Fruit fly (Drosophila melanogaster) whole organism, embryonic: ENCODE data around the gene CG5793.

ENCODE experiments used
- Ada2b ChIP-seq: fragments of 200-800 bp; sonication (Bioruptor generic); IDR thresholded peaks from 2 replicates; pipeline ENCODE4 v1.3.6; 2022; ENCODE audit warnings: missing biosample characterization, missing genetic modification characterization
- Asciz ChIP-seq: fragments of 200-800 bp; sonication (Bioruptor generic); optimal IDR thresholded peaks from 2 replicates; lab custom pipeline; 2017; ENCODE audit warnings: missing biosample characterization, mild to moderate bottlenecking, missing genetic modification characterization, missing genetic modification reagents
- Blimp-1 ChIP-seq: fragments of 200-800 bp; sonication (Bioruptor generic); optimal IDR thresholded peaks from 3 replicates; lab custom pipeline; 2018; ENCODE audit warnings: missing biosample characterization, missing genetic modification characterization, mild to moderate bottlenecking, moderate library complexity, missing genetic modification reagents
- CG10147 ChIP-seq: fragments of 200-800 bp; sonication (Bioruptor generic); optimal IDR thresholded peaks from 2 replicates; lab custom pipeline; 2019; ENCODE audit warnings: missing biosample characterization, mild to moderate bottlenecking, missing genetic modification characterization, moderate library complexity
- CG10209 ChIP-seq: fragments of 200-800 bp; sonication (Bioruptor generic); optimal IDR thresholded peaks from 3 replicates; lab custom pipeline; 2017; ENCODE audit warnings: missing biosample characterization, mild to moderate bottlenecking, missing genetic modification characterization, missing genetic modification reagents
- CG10543 ChIP-seq: fragments of 200-800 bp; sonication (Bioruptor generic); optimal IDR thresholded peaks from 3 replicates; lab custom pipeline; 2017; ENCODE audit warnings: missing biosample characterization, mild to moderate bottlenecking, missing genetic modification characterization, moderate library complexity
- CG11398 ChIP-seq: fragments of 200-800 bp; sonication (Bioruptor generic); optimal IDR thresholded peaks from 2 replicates; lab custom pipeline; 2016; ENCODE audit warnings: missing biosample characterization, missing genetic modification characterization
- CG12155 ChIP-seq: fragments of 200-800 bp; sonication (Bioruptor generic); optimal IDR thresholded peaks from 3 replicates; lab custom pipeline; 2016; ENCODE audit warnings: missing biosample characterization, missing genetic modification characterization
- CG15479 ChIP-seq: fragments of 200-800 bp; sonication (Bioruptor generic); optimal IDR thresholded peaks from 3 replicates; lab custom pipeline; 2019; ENCODE audit warnings: missing biosample characterization, mild to moderate bottlenecking, missing genetic modification characterization, moderate library complexity
- CG18262 ChIP-seq: fragments of 200-800 bp; optimal IDR thresholded peaks from 3 replicates; lab custom pipeline; 2019; ENCODE audit warnings: missing biosample characterization, mild to moderate bottlenecking, missing genetic modification characterization, moderate library complexity
- CG18476 ChIP-seq: fragments of 200-800 bp; sonication (Bioruptor generic); optimal IDR thresholded peaks from 2 replicates; lab custom pipeline; 2016; ENCODE audit warnings: missing biosample characterization, mild to moderate bottlenecking, missing genetic modification characterization
- CG2116 ChIP-seq: fragments of 200-800 bp; sonication (Bioruptor generic); optimal IDR thresholded peaks from 3 replicates; lab custom pipeline; 2018; ENCODE audit warnings: missing biosample characterization, mild to moderate bottlenecking, missing genetic modification characterization
- CG2199 ChIP-seq: fragments of 200-800 bp; sonication (Bioruptor generic); IDR thresholded peaks from 3 replicates; pipeline ENCODE4 v1.3.6; 2022; ENCODE audit warnings: missing biosample characterization, missing genetic modification characterization
- CG31224 ChIP-seq: fragments of 200-800 bp; sonication (Bioruptor generic); IDR thresholded peaks from 2 replicates; pipeline ENCODE4 v1.3.6; 2022; ENCODE audit warnings: missing biosample characterization, missing genetic modification characterization
- CG31365 ChIP-seq: fragments of 200-800 bp; sonication (Bioruptor generic); optimal IDR thresholded peaks from 2 replicates; lab custom pipeline; 2018; ENCODE audit warnings: missing biosample characterization, mild to moderate bottlenecking, missing genetic modification characterization
- CG32772 ChIP-seq: fragments of 200-800 bp; sonication (Bioruptor generic); IDR thresholded peaks from 2 replicates; pipeline ENCODE4 v1.3.6; 2022; ENCODE audit warnings: missing biosample characterization, missing genetic modification characterization
- CG6689 ChIP-seq: fragments of 200-800 bp; sonication (Bioruptor generic); IDR thresholded peaks from 2 replicates; pipeline ENCODE4 v1.3.6; 2022; ENCODE audit warnings: missing biosample characterization, missing genetic modification characterization
- CG6765 ChIP-seq: fragments of 200-800 bp; sonication (Bioruptor generic); optimal IDR thresholded peaks from 3 replicates; lab custom pipeline; 2017; ENCODE audit warnings: missing biosample characterization, mild to moderate bottlenecking, missing genetic modification characterization
- CG9215 ChIP-seq: fragments of 200-800 bp; sonication (Bioruptor generic); IDR thresholded peaks from 2 replicates; pipeline ENCODE4 v1.3.6; 2022; ENCODE audit warnings: missing biosample characterization, missing genetic modification characterization
- Deaf1 ChIP-seq: fragments of 200-800 bp; optimal IDR thresholded peaks from 3 replicates; lab custom pipeline; 2019; ENCODE audit warnings: missing biosample characterization, mild to moderate bottlenecking, missing genetic modification characterization, moderate library complexity
- Ets97D ChIP-seq: fragments of 200-800 bp; sonication (Bioruptor generic); optimal IDR thresholded peaks from 3 replicates; lab custom pipeline; 2016; ENCODE audit warnings: missing biosample characterization, missing genetic modification characterization
- Fer1 ChIP-seq: fragments of 200-800 bp; sonication (Bioruptor generic); optimal IDR thresholded peaks from 2 replicates; lab custom pipeline; 2017; ENCODE audit warnings: missing biosample characterization, mild to moderate bottlenecking, missing genetic modification characterization
- Kr ChIP-seq: fragments of 200-800 bp; sonication (Bioruptor generic); optimal IDR thresholded peaks from 2 replicates; lab custom pipeline; 2017; ENCODE audit warnings: missing biosample characterization, mild to moderate bottlenecking, missing genetic modification characterization
- Ptx1 ChIP-seq: fragments of 200-800 bp; sonication (Bioruptor generic); IDR thresholded peaks from 2 replicates; pipeline ENCODE4 v1.3.6; 2022; ENCODE audit warnings: missing biosample characterization, missing genetic modification characterization
- Six4 ChIP-seq: fragments of 200-800 bp; sonication (Bioruptor generic); optimal IDR thresholded peaks from 2 replicates; lab custom pipeline; 2016; ENCODE audit warnings: missing biosample characterization, missing genetic modification characterization
- Sox100B ChIP-seq: fragments of 200-800 bp; sonication (Bioruptor generic); optimal IDR thresholded peaks from 3 replicates; lab custom pipeline; 2018; ENCODE audit warnings: missing biosample characterization, mild to moderate bottlenecking, missing genetic modification characterization
- Taf1 ChIP-seq: fragments of 200-800 bp; sonication (Bioruptor generic); IDR thresholded peaks from 2 replicates; pipeline ENCODE4 v1.3.6; 2022; ENCODE audit warnings: missing biosample characterization, missing genetic modification characterization
- Tbp ChIP-seq: fragments of >200 bp; optimal IDR thresholded peaks from 2 replicates; lab custom pipeline; 2018; ENCODE audit warnings: missing biosample characterization, missing genetic modification characterization
- ase ChIP-seq: fragments of 200-800 bp; sonication (Bioruptor generic); IDR thresholded peaks from 3 replicates; pipeline ENCODE4 v1.3.6; 2022; ENCODE audit warnings: missing biosample characterization, missing genetic modification characterization
- az2 ChIP-seq: fragments of 200-800 bp; sonication (Bioruptor generic); optimal IDR thresholded peaks from 3 replicates; lab custom pipeline; 2016; ENCODE audit warnings: missing biosample characterization, missing genetic modification characterization
- bigmax ChIP-seq: fragments of 200-800 bp; sonication (Bioruptor generic); optimal IDR thresholded peaks from 2 replicates; lab custom pipeline; 2018; ENCODE audit warnings: missing biosample characterization, mild to moderate bottlenecking, missing genetic modification characterization
- chinmo ChIP-seq: fragments of 200-800 bp; sonication (Bioruptor generic); IDR thresholded peaks from 4 replicates; pipeline ENCODE4 v1.3.6; 2022; ENCODE audit warnings: missing biosample characterization, missing genetic modification characterization; ENCODE audit not compliant: partially characterized antibody
- chn ChIP-seq: fragments of 200-800 bp; sonication (Bioruptor generic); optimal IDR thresholded peaks from 2 replicates; lab custom pipeline; 2016; ENCODE audit warnings: missing biosample characterization, missing genetic modification characterization
- dan ChIP-seq: fragments of 200-800 bp; sonication (Bioruptor generic); IDR thresholded peaks from 2 replicates; pipeline ENCODE4 v1.3.6; 2022; ENCODE audit warnings: missing biosample characterization, missing genetic modification characterization
- dati ChIP-seq: fragments of 200-800 bp; sonication (Bioruptor generic); IDR thresholded peaks from 2 replicates; pipeline ENCODE4 v1.3.6; 2022; ENCODE audit warnings: missing biosample characterization, missing genetic modification characterization
- dimm ChIP-seq: fragments of 200-800 bp; sonication (Bioruptor generic); IDR thresholded peaks from 2 replicates; pipeline ENCODE4 v1.3.6; 2022; ENCODE audit warnings: missing biosample characterization, missing genetic modification characterization
- exex ChIP-seq: fragments of 200-800 bp; sonication (Bioruptor generic); optimal IDR thresholded peaks from 4 replicates; lab custom pipeline; 2018; ENCODE audit warnings: missing biosample characterization, mild to moderate bottlenecking, missing genetic modification characterization, moderate library complexity
- fru ChIP-seq: fragments of >200 bp; optimal IDR thresholded peaks from 2 replicates; lab custom pipeline; 2017
- ftz-f1 ChIP-seq: fragments of 200-800 bp; sonication (Bioruptor generic); optimal IDR thresholded peaks from 2 replicates; lab custom pipeline; 2016; ENCODE audit warnings: missing biosample characterization, missing genetic modification characterization
- gsb ChIP-seq: fragments of 200-800 bp; sonication (Bioruptor generic); IDR thresholded peaks from 2 replicates; pipeline ENCODE4 v1.3.6; 2022; ENCODE audit warnings: missing biosample characterization, missing genetic modification characterization
- kah ChIP-seq: fragments of 200-800 bp; sonication (Bioruptor generic); optimal IDR thresholded peaks from 2 replicates; lab custom pipeline; 2018; ENCODE audit warnings: missing biosample characterization, mild to moderate bottlenecking, missing genetic modification characterization
- lmd ChIP-seq: fragments of 200-800 bp; sonication (Bioruptor generic); IDR thresholded peaks from 2 replicates; pipeline ENCODE4 v1.3.6; 2022; ENCODE audit warnings: missing biosample characterization, missing genetic modification characterization
- lov ChIP-seq, 2 experiments: fragments of 200-800 bp in 1 of 2; fragments of >200 bp in 1 of 2; sonication (Bioruptor generic) in 1 of 2; IDR thresholded peaks in 1 of 2; optimal IDR thresholded peaks in 1 of 2; 2 replicates in 1 of 2; 3 replicates in 1 of 2; pipeline versions ENCODE4 v1.3.6 to Lab custom; 2017 to 2022; ENCODE audit warnings: missing biosample characterization in 1 of 2, missing genetic modification characterization in 1 of 2
- luna ChIP-seq: fragments of 200-800 bp; sonication (Bioruptor generic); optimal IDR thresholded peaks from 2 replicates; lab custom pipeline; 2016; ENCODE audit warnings: missing biosample characterization, missing genetic modification characterization
- nom ChIP-seq: fragments of 200-800 bp; sonication (Bioruptor generic); optimal IDR thresholded peaks from 2 replicates; lab custom pipeline; 2017; ENCODE audit warnings: missing biosample characterization, missing genetic modification characterization, mild to moderate bottlenecking, moderate library complexity, missing genetic modification reagents
- pzg ChIP-seq: fragments of 200-800 bp; sonication (Bioruptor generic); optimal IDR thresholded peaks from 3 replicates; lab custom pipeline; 2018; ENCODE audit warnings: missing biosample characterization, mild to moderate bottlenecking, missing genetic modification characterization, moderate library complexity
- shn ChIP-seq: fragments of 200-800 bp; sonication (Bioruptor generic); optimal IDR thresholded peaks from 3 replicates; lab custom pipeline; 2016; ENCODE audit warnings: missing biosample characterization, missing genetic modification characterization
- sima ChIP-seq: fragments of 200-800 bp; sonication (Bioruptor generic); optimal IDR thresholded peaks from 2 replicates; lab custom pipeline; 2016; ENCODE audit warnings: missing biosample characterization, missing genetic modification characterization
- ssp ChIP-seq: fragments of 200-800 bp; sonication (Bioruptor generic); IDR thresholded peaks from 2 replicates; pipeline ENCODE4 v1.3.6; 2022; ENCODE audit warnings: missing biosample characterization, missing genetic modification characterization
- vfl ChIP-seq: fragments of 200-800 bp; sonication (Bioruptor generic); optimal IDR thresholded peaks from 2 replicates; lab custom pipeline; 2016; ENCODE audit warnings: missing biosample characterization, missing genetic modification characterization

The CG5793 gene

DNA sequence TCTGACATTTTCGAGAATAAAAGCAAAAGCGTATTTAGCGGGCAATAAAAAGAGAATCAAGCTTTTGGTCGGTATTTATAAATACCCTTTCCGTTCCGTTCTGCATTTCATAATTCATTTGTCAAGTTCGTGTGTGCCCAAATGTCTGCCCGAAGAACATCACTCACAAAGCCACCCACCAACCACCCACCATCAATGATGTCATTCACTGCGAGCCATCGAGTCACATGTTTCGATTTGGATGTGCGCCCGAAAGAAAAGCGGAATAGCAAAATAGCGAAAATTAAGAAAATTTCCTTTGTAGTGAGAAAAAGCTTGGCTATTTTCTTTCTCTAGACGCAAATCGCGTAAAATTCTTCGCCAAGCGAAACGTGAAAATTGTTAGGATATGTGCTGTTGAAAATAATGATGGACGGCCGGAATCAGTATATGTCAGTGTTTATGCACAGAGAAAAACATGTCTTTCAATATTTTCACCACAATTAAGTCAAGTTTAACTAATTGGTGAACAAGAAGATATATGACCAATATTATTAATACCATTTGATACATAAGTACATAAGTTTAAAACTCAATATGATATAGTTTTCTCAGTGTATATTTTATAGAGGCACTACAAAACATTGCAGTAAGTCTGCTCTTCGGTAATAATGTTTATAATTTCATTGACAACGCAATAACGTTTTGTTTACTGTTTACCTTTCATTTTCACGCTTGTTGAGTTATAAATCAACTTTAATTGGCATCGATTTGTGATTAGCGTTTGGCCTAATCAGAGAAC lies 23.9 kb downstream of the CG5793 start (continued):
- TF ChIP-seq Blimp-1 (GFP tag; lab: Kevin White, UChicago) (peak; percentile 38), CG9215 (no peak), chinmo (peak; percentile 86; the same call in 2 of the 4 replicates), gsb (GFP tag; lab: Robert Waterston, UW) (no peak), vfl (GFP tag; lab: Kevin White, UChicago) (no peak), exex (tag; lab: Kevin White, UChicago) (peak; percentile 72), CG15479 (GFP tag; lab: Kevin White, UChicago) (no peak), shn (GFP tag; lab: Kevin White, UChicago) (no peak), Deaf1 (peak; percentile 1), dimm (no peak), CG10209 (peak; percentile 51), nom (GFP tag; lab: Kevin White, UChicago) (no peak), kah (GFP tag; lab: Kevin White, UChicago) (no peak), CG6765 (peak; percentile 32), pzg (no peak), az2 (peak; percentile 37), Six4 (GFP tag; lab: Kevin White, UChicago) (peak; percentile 37), Kr (GFP tag; lab: Kevin White, UChicago) (no peak), CG11398 (no peak), bigmax (GFP tag; lab: Kevin White, UChicago) (no peak), ssp (peak; percentile 43), ase (GFP tag; lab: Robert Waterston, UW) (0 out of 3 replicates have a peak, but pooled peaks have one; percentile 4), ftz-f1 (GFP tag; lab: Kevin White, UChicago) (no peak), CG12155 (GFP tag; lab: Kevin White, UChicago) (peak; percentile 56), Ada2b (peak; percentile 71), dan (GFP tag; lab: Robert Waterston, UW) (no peak), Ets97D (GFP tag; lab: Kevin White, UChicago) (peak; percentile 8), CG32772 (GFP tag; lab: Robert Waterston, UW) (peak; percentile 58; the same call in 1 of the 2 replicates), CG31365 (tag; lab: Kevin White, UChicago) (peak; percentile 18), Sox100B (GFP tag; lab: Kevin White, UChicago) (peak; percentile 47), Tbp (GFP tag; lab: Kevin White, UChicago) (no peak), CG18476 (no peak), CG10147 (peak; percentile 54), dati (GFP tag; lab: Robert Waterston, UW) (no peak), CG10543 (GFP tag; lab: Kevin White, UChicago) (peak; percentile 72), lmd (peak; percentile 44; the same call in 1 of the 2 replicates), CG2116 (GFP tag; lab: Kevin White, UChicago) (peak; percentile 8), CG18262 (tag; lab: Kevin White, UChicago) (peak; percentile 39), sima (GFP tag; lab: Kevin White, UChicago) (peak; percentile 17), fru (lab: Kevin White, UChicago) (no peak), CG31224 (GFP tag; lab: Robert Waterston, UW) (peak; percentile 52), lov (optimal IDR thresholded peaks at IDR 0.05; lab: Kevin White, UChicago) (no peak), lov (GFP tag; IDR thresholded peaks at IDR 0.05; lab: Robert Waterston, UW) (no peak), CG6689 (GFP tag; lab: Robert Waterston, UW) (peak; percentile 53; the same call in 1 of the 2 replicates), luna (GFP tag; lab: Kevin White, UChicago) (no peak), CG2199 (no peak), Asciz (GFP tag; lab: Kevin White, UChicago) (peak; percentile 42), chn (GFP tag; lab: Kevin White, UChicago) (no peak), Taf1 (GFP tag; lab: Robert Waterston, UW) (0 out of 2 replicates have a peak, but pooled peaks have one; percentile 46), Fer1 (GFP tag; lab: Kevin White, UChicago) (peak; percentile 37), Ptx1 (GFP tag; lab: Robert Waterston, UW) (peak; percentile 76)
